Worm (Caenorhabditis elegans) whole organism, L1 larva: ENCODE results near the gene F43E12.1.

Experiments
- ces-1 ChIP-seq: fragments of 150-350 bp; optimal IDR thresholded peaks from 2 replicates; lab custom pipeline; 2014; ENCODE audit warnings: missing biosample characterization, missing genetic modification reagents, missing genetic modification characterization
- elt-2 ChIP-seq: sonication (generic microtip); optimal IDR thresholded peaks from 2 replicates; lab custom pipeline; 2016; ENCODE audit warnings: missing genetic modification characterization, mild to moderate bottlenecking, inconsistent platforms, missing compliant biosample characterization, missing genetic modification reagents
- elt-3 ChIP-seq, 6 experiments: fragments of 150-350 bp in 1 of 6; sonication (generic microtip); optimal IDR thresholded peaks; 2 replicates each; lab custom pipeline; 2017 to 2018; ENCODE audit warnings: missing biosample characterization in 6 of 6, missing genetic modification characterization in 6 of 6, inconsistent platforms in 1 of 6
- mep-1 ChIP-seq: fragments of 150-350 bp; optimal IDR thresholded peaks from 2 replicates; lab custom pipeline; 2014; ENCODE audit warnings: missing biosample characterization, missing genetic modification characterization
- nhr-28 ChIP-seq: fragments of 150-350 bp; optimal IDR thresholded peaks from 2 replicates; lab custom pipeline; 2014; ENCODE audit warnings: missing biosample characterization, missing genetic modification characterization
- nhr-77 ChIP-seq: fragments of 150-350 bp; optimal IDR thresholded peaks from 2 replicates; lab custom pipeline; 2014; ENCODE audit warnings: missing biosample characterization, missing genetic modification characterization
- pag-3 ChIP-seq: sonication (generic microtip); optimal IDR thresholded peaks from 2 replicates; lab custom pipeline; 2017; ENCODE audit warnings: missing genetic modification characterization, mild to moderate bottlenecking, missing compliant biosample characterization, antibody characterized with exemption, borderline replicate concordance; ENCODE audit not compliant: insufficient read depth
- skn-1 ChIP-seq: fragments of 150-350 bp; optimal IDR thresholded peaks from 2 replicates; lab custom pipeline; 2014; ENCODE audit warnings: missing biosample characterization, missing genetic modification characterization
- snpc-4 ChIP-seq: fragments of 150-350 bp; optimal IDR thresholded peaks from 2 replicates; lab custom pipeline; 2014; ENCODE audit warnings: missing biosample characterization, missing genetic modification characterization
- snu-23 ChIP-seq: sonication (generic microtip); optimal IDR thresholded peaks from 2 replicates; lab custom pipeline; 2016; ENCODE audit warnings: missing genetic modification characterization, missing compliant biosample characterization
- tbx-2 ChIP-seq: sonication (generic microtip); optimal IDR thresholded peaks from 2 replicates; lab custom pipeline; 2016; ENCODE audit warnings: missing genetic modification characterization, missing compliant biosample characterization
- zag-1 ChIP-seq: fragments of 150-350 bp; optimal IDR thresholded peaks from 2 replicates; lab custom pipeline; 2014; ENCODE audit warnings: missing biosample characterization, missing genetic modification characterization

- TF ChIP-seq zag-1 (tag; lab: Kevin White, UChicago) (no peak), skn-1 (tag; lab: Kevin White, UChicago) (no peak), pag-3 (tag; lab: Kevin White, UChicago) (no peak), elt-3 (tag; optimal IDR thresholded peaks at IDR 0.05; lab: Kevin White, UChicago) (no peak), ces-1 (no peak), nhr-28 (tag; lab: Kevin White, UChicago) (no peak), nhr-77 (tag; lab: Kevin White, UChicago) (no peak), snu-23 (GFP tag; lab: Kevin White, UChicago) (no peak), tbx-2 (tag; lab: Kevin White, UChicago) (no peak), mep-1 (no peak), snpc-4 (no peak), elt-2 (tag; lab: Kevin White, UChicago) (no peak)
Observed at ce11 chrX:7175389-7175788, 2.1 kb upstream of the F43E12.1 start.
